Fruit fly (Drosophila melanogaster) whole organism, prepupa: Measurements from ENCODE around the gene Spn38F.

Experiments used
- CG10631 ChIP-seq: fragments of 200-800 bp; sonication (Bioruptor generic); optimal IDR thresholded peaks from 2 replicates; lab custom pipeline; 2016; ENCODE audit warnings: missing biosample characterization, missing genetic modification characterization
- CG10669 ChIP-seq: fragments of 200-800 bp; sonication (Bioruptor generic); optimal IDR thresholded peaks from 3 replicates; lab custom pipeline; 2018; ENCODE audit warnings: missing biosample characterization, mild to moderate bottlenecking, missing genetic modification characterization, moderate library complexity
- CG11294 ChIP-seq: fragments of 200-800 bp; sonication (Bioruptor generic); IDR thresholded peaks from 2 replicates; pipeline ENCODE4 v1.3.6; 2022; ENCODE audit warnings: missing biosample characterization, missing genetic modification characterization
- CG11762 ChIP-seq: fragments of 200-800 bp; sonication (Bioruptor generic); optimal IDR thresholded peaks from 3 replicates; lab custom pipeline; 2016; ENCODE audit warnings: missing biosample characterization, missing genetic modification characterization; ENCODE audit not compliant: insufficient read depth
- CG16779 ChIP-seq: fragments of 200-800 bp; sonication (Bioruptor generic); optimal IDR thresholded peaks from 3 replicates; lab custom pipeline; 2017; ENCODE audit warnings: missing biosample characterization, mild to moderate bottlenecking, missing genetic modification characterization
- CG31627 ChIP-seq: fragments of 200-800 bp; sonication (Bioruptor generic); optimal IDR thresholded peaks from 3 replicates; lab custom pipeline; 2016; ENCODE audit warnings: missing biosample characterization, missing genetic modification characterization
- CG32006 ChIP-seq: fragments of 200-800 bp; sonication (Bioruptor generic); optimal IDR thresholded peaks from 3 replicates; lab custom pipeline; 2017; ENCODE audit warnings: missing biosample characterization, mild to moderate bottlenecking, missing genetic modification characterization
- CG34406 ChIP-seq: fragments of 200-800 bp; sonication (Bioruptor generic); optimal IDR thresholded peaks from 3 replicates; lab custom pipeline; 2016; ENCODE audit warnings: missing biosample characterization, missing genetic modification characterization
- CG3919 ChIP-seq: fragments of 200-800 bp; sonication (Bioruptor generic); optimal IDR thresholded peaks from 3 replicates; lab custom pipeline; 2016; ENCODE audit warnings: missing biosample characterization, missing genetic modification characterization
- CG4318 ChIP-seq: fragments of 200-800 bp; sonication (Bioruptor generic); optimal IDR thresholded peaks from 3 replicates; lab custom pipeline; 2017; ENCODE audit warnings: missing biosample characterization, mild to moderate bottlenecking, missing genetic modification characterization
- CG6276 ChIP-seq: fragments of 200-800 bp; sonication (Bioruptor generic); optimal IDR thresholded peaks from 2 replicates; lab custom pipeline; 2017; ENCODE audit warnings: missing biosample characterization, mild to moderate bottlenecking, missing genetic modification characterization
- CG6792 ChIP-seq: fragments of 200-800 bp; sonication (Bioruptor generic); optimal IDR thresholded peaks from 3 replicates; lab custom pipeline; 2016; ENCODE audit warnings: missing biosample characterization, missing genetic modification characterization
- CG6808 ChIP-seq: fragments of 200-800 bp; sonication (Bioruptor generic); optimal IDR thresholded peaks from 3 replicates; lab custom pipeline; 2017; ENCODE audit warnings: missing biosample characterization, missing genetic modification characterization, mild to moderate bottlenecking, moderate library complexity, missing genetic modification reagents
- CG6854 ChIP-seq: fragments of 200-800 bp; sonication (Bioruptor generic); optimal IDR thresholded peaks from 2 replicates; lab custom pipeline; 2017; ENCODE audit warnings: missing biosample characterization, mild to moderate bottlenecking, missing genetic modification characterization
- CG7368 ChIP-seq: fragments of 200-800 bp; sonication (Bioruptor generic); optimal IDR thresholded peaks from 3 replicates; lab custom pipeline; 2016; ENCODE audit warnings: missing biosample characterization, missing genetic modification characterization
- CG8119 ChIP-seq: fragments of 200-800 bp; sonication (Bioruptor generic); IDR thresholded peaks from 3 replicates; pipeline ENCODE4 v1.3.6; 2022; ENCODE audit warnings: missing biosample characterization, missing genetic modification characterization
- CG8319 ChIP-seq: fragments of 200-800 bp; sonication (Bioruptor generic); optimal IDR thresholded peaks from 3 replicates; lab custom pipeline; 2016; ENCODE audit warnings: missing biosample characterization, missing genetic modification characterization
- CG8632 ChIP-seq: fragments of 200-800 bp; sonication (Bioruptor generic); optimal IDR thresholded peaks from 3 replicates; lab custom pipeline; 2016; ENCODE audit warnings: missing biosample characterization, missing genetic modification characterization
- CG9139 ChIP-seq: fragments of 200-800 bp; sonication (Bioruptor generic); optimal IDR thresholded peaks from 3 replicates; lab custom pipeline; 2017; ENCODE audit warnings: missing biosample characterization, mild to moderate bottlenecking, missing genetic modification characterization
- Eip75B ChIP-seq: fragments of 200-800 bp; sonication (Bioruptor generic); optimal IDR thresholded peaks from 3 replicates; lab custom pipeline; 2016; ENCODE audit warnings: missing biosample characterization, missing genetic modification characterization
- Eip78C ChIP-seq: fragments of 200-800 bp; sonication (Bioruptor generic); peaks from one replicate; lab custom pipeline; 2016; ENCODE audit warnings: missing biosample characterization, missing genetic modification characterization
- Eip93F ChIP-seq: fragments of 200-800 bp; sonication (Bioruptor generic); optimal IDR thresholded peaks from 2 replicates; lab custom pipeline; 2016; ENCODE audit warnings: missing biosample characterization, mild to moderate bottlenecking, missing genetic modification characterization
- Ets21C ChIP-seq: fragments of 200-800 bp; sonication (Bioruptor generic); optimal IDR thresholded peaks from 3 replicates; lab custom pipeline; 2016; ENCODE audit warnings: missing biosample characterization, missing genetic modification characterization
- Gug ChIP-seq: fragments of 200-800 bp; sonication (Bioruptor generic); IDR thresholded peaks from 2 replicates; pipeline ENCODE4 v1.3.6; 2022; ENCODE audit warnings: missing biosample characterization, missing genetic modification characterization
- Hr39 ChIP-seq: fragments of 200-800 bp; sonication (Bioruptor generic); optimal IDR thresholded peaks from 2 replicates; lab custom pipeline; 2016; ENCODE audit warnings: missing biosample characterization, missing genetic modification characterization
- Hr4 ChIP-seq: fragments of 200-800 bp; sonication (Bioruptor generic); optimal IDR thresholded peaks from 3 replicates; lab custom pipeline; 2016; ENCODE audit warnings: missing biosample characterization, missing genetic modification characterization
- Met ChIP-seq: fragments of 200-800 bp; sonication (Bioruptor generic); optimal IDR thresholded peaks from 3 replicates; lab custom pipeline; 2016; ENCODE audit warnings: missing biosample characterization, missing genetic modification characterization
- Smox ChIP-seq: fragments of 200-800 bp; sonication (Bioruptor generic); optimal IDR thresholded peaks from 3 replicates; lab custom pipeline; 2016; ENCODE audit warnings: missing biosample characterization, missing genetic modification characterization
- Sox102F ChIP-seq: fragments of 200-800 bp; sonication (Bioruptor generic); optimal IDR thresholded peaks from 2 replicates; lab custom pipeline; 2016; ENCODE audit warnings: missing biosample characterization, mild to moderate bottlenecking, missing genetic modification characterization
- Sox14 ChIP-seq: fragments of 200-800 bp; sonication (Bioruptor generic); optimal IDR thresholded peaks from 3 replicates; lab custom pipeline; 2016; ENCODE audit warnings: missing biosample characterization, missing genetic modification characterization
- Sox15 ChIP-seq: fragments of 200-800 bp; sonication (Bioruptor generic); optimal IDR thresholded peaks from 3 replicates; lab custom pipeline; 2016; ENCODE audit warnings: missing biosample characterization, missing genetic modification characterization
- acj6 ChIP-seq: fragments of 200-800 bp; sonication (Bioruptor generic); optimal IDR thresholded peaks from 3 replicates; lab custom pipeline; 2016; ENCODE audit warnings: missing biosample characterization, missing genetic modification characterization
- cyc ChIP-seq: fragments of 200-800 bp; sonication (Bioruptor generic); optimal IDR thresholded peaks from 3 replicates; lab custom pipeline; 2016; ENCODE audit warnings: missing biosample characterization, missing genetic modification characterization
- eg ChIP-seq: fragments of 200-800 bp; sonication (Bioruptor generic); IDR thresholded peaks from 3 replicates; pipeline ENCODE4 v1.3.6; 2022; ENCODE audit warnings: missing biosample characterization, missing genetic modification characterization
- esn ChIP-seq: fragments of 200-800 bp; sonication (Bioruptor generic); optimal IDR thresholded peaks from 2 replicates; lab custom pipeline; 2016; ENCODE audit warnings: missing biosample characterization, mild to moderate bottlenecking, missing genetic modification characterization, moderate library complexity
- fd85E ChIP-seq: fragments of 200-800 bp; sonication (Bioruptor generic); optimal IDR thresholded peaks from 3 replicates; lab custom pipeline; 2016; ENCODE audit warnings: missing biosample characterization, missing genetic modification characterization
- fkh ChIP-seq: fragments of 200-800 bp; sonication (Bioruptor generic); optimal IDR thresholded peaks from 3 replicates; lab custom pipeline; 2017; ENCODE audit warnings: missing biosample characterization, mild to moderate bottlenecking, missing genetic modification characterization, moderate library complexity
- lz ChIP-seq: fragments of 200-800 bp; sonication (Bioruptor generic); optimal IDR thresholded peaks from 3 replicates; lab custom pipeline; 2016; ENCODE audit warnings: missing biosample characterization, missing genetic modification characterization
- net ChIP-seq: fragments of 200-800 bp; sonication (Bioruptor generic); optimal IDR thresholded peaks from 3 replicates; lab custom pipeline; 2016; ENCODE audit warnings: missing biosample characterization, missing genetic modification characterization
- pdm3 ChIP-seq: fragments of 200-800 bp; sonication (Bioruptor generic); optimal IDR thresholded peaks from 3 replicates; lab custom pipeline; 2016; ENCODE audit warnings: missing biosample characterization, missing genetic modification characterization
- salr ChIP-seq, 2 experiments: fragments of 200-800 bp; sonication (Bioruptor generic); optimal IDR thresholded peaks; 3 replicates each; lab custom pipeline; 2016 to 2018; ENCODE audit warnings: missing biosample characterization in 2 of 2, missing genetic modification characterization in 2 of 2, mild to moderate bottlenecking in 1 of 2
- spab ChIP-seq: fragments of 200-800 bp; sonication (Bioruptor generic); optimal IDR thresholded peaks from 2 replicates; lab custom pipeline; 2017; ENCODE audit warnings: missing biosample characterization, mild to moderate bottlenecking, missing genetic modification characterization, missing genetic modification reagents
- ss ChIP-seq, 2 experiments: fragments of 200-800 bp; sonication (Bioruptor generic); optimal IDR thresholded peaks; 2 replicates in 1 of 2; 3 replicates in 1 of 2; lab custom pipeline; 2017 to 2018; ENCODE audit warnings: mild to moderate bottlenecking in 2 of 2, missing biosample characterization in 2 of 2, missing genetic modification characterization in 2 of 2, moderate library complexity in 1 of 2
- svp ChIP-seq: fragments of 200-800 bp; sonication (Bioruptor generic); peaks from one replicate; lab custom pipeline; 2016; ENCODE audit warnings: missing biosample characterization, missing genetic modification characterization
- topi ChIP-seq: fragments of 200-800 bp; sonication (Bioruptor generic); optimal IDR thresholded peaks from 3 replicates; lab custom pipeline; 2016; ENCODE audit warnings: missing biosample characterization, missing genetic modification characterization
- vri ChIP-seq: fragments of 200-800 bp; sonication (Bioruptor generic); optimal IDR thresholded peaks from 3 replicates; lab custom pipeline; 2016; ENCODE audit warnings: missing biosample characterization, mild to moderate bottlenecking, missing genetic modification characterization

The Spn38F gene

DNA sequence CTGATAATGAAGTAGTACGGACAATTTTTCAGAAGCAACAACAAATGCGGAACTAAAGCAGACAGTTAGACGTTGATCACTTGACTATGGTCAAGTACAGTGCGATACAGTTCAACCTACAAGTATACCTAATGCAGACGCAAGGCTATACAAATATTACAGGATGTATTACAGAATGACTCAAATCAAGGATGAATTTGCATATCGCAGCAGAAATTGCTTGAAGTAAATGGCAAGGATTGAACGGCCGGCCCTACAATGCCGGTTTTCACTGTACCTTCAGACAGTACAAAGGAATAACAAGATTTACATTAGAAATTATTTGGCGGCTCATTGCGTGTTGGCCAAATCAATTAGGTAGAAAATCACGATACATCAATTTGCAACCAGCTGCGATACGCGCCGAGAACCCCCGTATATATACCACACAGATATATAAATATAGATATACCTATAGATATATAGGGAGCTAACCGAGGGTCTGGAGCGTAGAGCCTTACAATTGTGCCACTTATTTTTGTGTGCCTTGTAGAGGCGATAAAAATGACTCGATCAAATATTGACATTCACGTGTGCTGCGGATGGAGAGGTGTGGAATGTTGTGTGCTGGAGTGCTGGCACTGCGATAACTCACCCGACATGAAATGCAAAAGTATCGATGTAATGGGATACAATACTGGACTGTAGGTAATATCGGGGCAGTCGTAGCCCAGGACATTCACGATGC, 43.7 kb upstream of the Spn38F start (continued):
- TF ChIP-seq ss (GFP tag; optimal IDR thresholded peaks at IDR 0.05; lab: Kevin White, UChicago) = peak; percentile 6 to 56
- TF ChIP-seq Eip78C (GFP tag; lab: Kevin White, UChicago) = peak; percentile 56
- peak; percentile 9 for TF ChIP-seq CG8632 (GFP tag; lab: Kevin White, UChicago)
- no peak for TF ChIP-seq pdm3 (GFP tag; lab: Kevin White, UChicago)
- TF ChIP-seq CG10669 (GFP tag; lab: Kevin White, UChicago) = no peak
- TF ChIP-seq vri = peak; percentile 52
- TF ChIP-seq CG6276 (GFP tag; lab: Kevin White, UChicago) = no peak
- TF ChIP-seq CG11294 (GFP tag; lab: Robert Waterston, UW) = 0 out of 2 replicates have a peak, but pooled peaks have one; percentile 42
- no peak for TF ChIP-seq CG10631
- TF ChIP-seq fkh (GFP tag; lab: Kevin White, UChicago) = peak; percentile 77
- TF ChIP-seq svp (GFP tag; lab: Kevin White, UChicago) = peak; percentile 55
- peak; percentile 59 for TF ChIP-seq eg (GFP tag; lab: Robert Waterston, UW)
- peak; percentile 48 for TF ChIP-seq CG9139 (GFP tag; lab: Kevin White, UChicago)
- TF ChIP-seq salr (GFP tag; optimal IDR thresholded peaks at IDR 0.05; lab: Kevin White, UChicago) = no peak

DNA sequence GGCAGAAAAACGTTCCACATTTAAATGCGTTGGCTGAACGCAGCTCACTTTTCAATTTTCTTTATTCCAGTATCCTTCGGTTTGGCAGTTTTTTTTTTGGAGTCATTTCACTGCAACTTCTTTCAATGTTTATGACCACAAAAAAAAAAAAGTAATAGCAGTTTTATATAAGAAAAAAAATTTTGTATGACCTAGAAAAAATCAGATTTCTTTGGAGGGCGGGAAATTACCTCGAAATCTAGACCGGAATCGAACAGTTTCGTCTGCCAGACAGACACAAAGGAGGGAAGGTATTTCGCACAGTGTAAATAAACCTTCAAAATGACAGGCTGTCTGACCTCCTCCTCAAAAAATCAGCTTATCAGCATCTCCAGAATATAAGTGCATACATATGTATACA, 42.7 kb upstream of the Spn38F start:
- TF ChIP-seq lz (GFP tag; lab: Kevin White, UChicago) (peak; percentile 47), CG8119 (GFP tag; lab: Robert Waterston, UW) (no peak), Sox15 (GFP tag; lab: Kevin White, UChicago) (peak; percentile 12), esn (GFP tag; lab: Kevin White, UChicago) (peak; percentile 69), fkh (GFP tag; lab: Kevin White, UChicago) (no peak), Sox102F (GFP tag; lab: Kevin White, UChicago) (peak; percentile 59), svp (GFP tag; lab: Kevin White, UChicago) (peak; percentile 97), Met (GFP tag; lab: Kevin White, UChicago) (peak; percentile 57), CG31627 (GFP tag; lab: Kevin White, UChicago) (peak; percentile 48), CG7368 (peak; percentile 5), acj6 (GFP tag; lab: Kevin White, UChicago) (peak; percentile 19), topi (peak; percentile 43), net (GFP tag; lab: Kevin White, UChicago) (peak; percentile 0), Gug (GFP tag; lab: Robert Waterston, UW) (no peak), Eip75B (GFP tag; lab: Kevin White, UChicago) (peak; percentile 28), CG9139 (GFP tag; lab: Kevin White, UChicago) (no peak), Eip78C (GFP tag; lab: Kevin White, UChicago) (peak; percentile 70), ss (GFP tag; optimal IDR thresholded peaks at IDR 0.05; lab: Kevin White, UChicago) (no peak), cyc (peak; percentile 12), CG16779 (tag; lab: Kevin White, UChicago) (no peak), Smox (no peak), CG32006 (GFP tag; lab: Kevin White, UChicago) (no peak), Hr39 (GFP tag; lab: Kevin White, UChicago) (peak; percentile 56), CG6808 (GFP tag; lab: Kevin White, UChicago) (no peak), Sox14 (GFP tag; lab: Kevin White, UChicago) (peak; percentile 21), Hr4 (GFP tag; lab: Kevin White, UChicago) (no peak), Eip93F (GFP tag; lab: Kevin White, UChicago) (no peak), CG10669 (GFP tag; lab: Kevin White, UChicago) (no peak), CG8319 (GFP tag; lab: Kevin White, UChicago) (peak; percentile 32), CG6854 (no peak), spab (GFP tag; lab: Kevin White, UChicago) (no peak), CG3919 (peak; percentile 14), pdm3 (GFP tag; lab: Kevin White, UChicago) (peak; percentile 42), CG6792 (GFP tag; lab: Kevin White, UChicago) (peak; percentile 26), eg (GFP tag; lab: Robert Waterston, UW) (no peak), CG11762 (GFP tag; lab: Kevin White, UChicago) (no peak), CG34406 (GFP tag; lab: Kevin White, UChicago) (peak; percentile 25), vri (peak; percentile 27), CG4318 (GFP tag; lab: Kevin White, UChicago) (no peak), CG8632 (GFP tag; lab: Kevin White, UChicago) (peak; percentile 31), fd85E (GFP tag; lab: Kevin White, UChicago) (no peak), CG11294 (GFP tag; lab: Robert Waterston, UW) (no peak), Ets21C (GFP tag; lab: Kevin White, UChicago) (peak; percentile 16)
